Worm (Caenorhabditis elegans) whole organism, mixed stage, embryonic: ENCODE data around the gene act-3.
"Not testable (repeated sequence)": the region's sequence is repeated elsewhere in the genome, so short reads cannot be mapped to it uniquely, and the experiment has no call there.

Experiments used
- M03D4.4 ChIP-seq: sonication (generic microtip); optimal IDR thresholded peaks from 2 replicates; lab custom pipeline; 2017; ENCODE audit warnings: mild to moderate bottlenecking, missing genetic modification characterization, missing compliant biosample characterization
- bed-3 ChIP-seq: fragments of 200-800 bp; sonication (Bioruptor generic); optimal IDR thresholded peaks from 3 replicates; lab custom pipeline; 2018; ENCODE audit warnings: mild to moderate bottlenecking, missing genetic modification characterization, moderate library complexity, missing compliant biosample characterization
- ceh-39 ChIP-seq: fragments of 150-350 bp; optimal IDR thresholded peaks from 2 replicates; lab custom pipeline; 2014; ENCODE audit warnings: missing biosample characterization, missing genetic modification characterization
- ceh-43 ChIP-seq: fragments of 200-800 bp; sonication (Bioruptor generic); optimal IDR thresholded peaks from 2 replicates; lab custom pipeline; 2018; ENCODE audit warnings: mild to moderate bottlenecking, missing genetic modification characterization, moderate library complexity, missing compliant biosample characterization
- ceh-83 ChIP-seq: fragments of 200-800 bp; sonication (Bioruptor generic); optimal IDR thresholded peaks from 2 replicates; lab custom pipeline; 2018; ENCODE audit warnings: mild to moderate bottlenecking, missing genetic modification characterization, missing compliant biosample characterization
- ces-1 ChIP-seq: fragments of 150-350 bp; optimal IDR thresholded peaks from 2 replicates; lab custom pipeline; 2014; ENCODE audit warnings: missing biosample characterization, missing genetic modification reagents, missing genetic modification characterization
- cnd-1 ChIP-seq: fragments of 200-800 bp; sonication (Bioruptor generic); optimal IDR thresholded peaks from 2 replicates; lab custom pipeline; 2018; ENCODE audit warnings: mild to moderate bottlenecking, missing genetic modification characterization, missing compliant biosample characterization
- drap-1 ChIP-seq: fragments of 200-800 bp; sonication (Bioruptor generic); optimal IDR thresholded peaks from 3 replicates; lab custom pipeline; 2018; ENCODE audit warnings: mild to moderate bottlenecking, missing genetic modification characterization, missing compliant biosample characterization
- elt-1 ChIP-seq: sonication (generic microtip); optimal IDR thresholded peaks from 2 replicates; lab custom pipeline; 2017; ENCODE audit warnings: missing genetic modification characterization, mild to moderate bottlenecking, missing compliant biosample characterization, antibody characterized with exemption, moderate library complexity, borderline replicate concordance; ENCODE audit not compliant: insufficient read depth
- elt-3 ChIP-seq: fragments of 150-350 bp; optimal IDR thresholded peaks from 2 replicates; lab custom pipeline; 2014; ENCODE audit warnings: missing biosample characterization, missing genetic modification characterization
- ham-2 ChIP-seq: fragments of 200-800 bp; sonication (Bioruptor generic); optimal IDR thresholded peaks from 2 replicates; lab custom pipeline; 2018; ENCODE audit warnings: mild to moderate bottlenecking, missing genetic modification characterization, missing compliant biosample characterization
- hlh-1 ChIP-seq: fragments of 150-350 bp; optimal IDR thresholded peaks from 2 replicates; lab custom pipeline; 2014; ENCODE audit warnings: missing biosample characterization, missing genetic modification reagents, missing genetic modification characterization
- lin-13 ChIP-seq: fragments of 150-350 bp; optimal IDR thresholded peaks from 2 replicates; lab custom pipeline; 2014; ENCODE audit warnings: missing biosample characterization, missing genetic modification characterization
- lsy-2 ChIP-seq: fragments of 150-350 bp; optimal IDR thresholded peaks from 2 replicates; lab custom pipeline; 2014; ENCODE audit warnings: missing biosample characterization, missing genetic modification characterization
- mab-5 ChIP-seq: fragments of 150-350 bp; optimal IDR thresholded peaks from 2 replicates; lab custom pipeline; 2014; ENCODE audit warnings: missing biosample characterization, missing genetic modification characterization
- mep-1 ChIP-seq: fragments of 150-350 bp; optimal IDR thresholded peaks from 2 replicates; lab custom pipeline; 2017; ENCODE audit warnings: missing biosample characterization, missing genetic modification reagents, missing genetic modification characterization, inconsistent platforms
- mls-2 ChIP-seq: sonication (generic microtip); optimal IDR thresholded peaks from 2 replicates; lab custom pipeline; 2016; ENCODE audit warnings: mild to moderate bottlenecking, missing genetic modification characterization, moderate library complexity, missing compliant biosample characterization
- nhr-12 ChIP-seq: fragments of 150-350 bp; optimal IDR thresholded peaks from 2 replicates; lab custom pipeline; 2014; ENCODE audit warnings: missing biosample characterization, missing genetic modification characterization
- nhr-2 ChIP-seq: fragments of 150-350 bp; optimal IDR thresholded peaks from 2 replicates; lab custom pipeline; 2014; ENCODE audit warnings: missing biosample characterization, missing genetic modification characterization
- nhr-237 ChIP-seq: fragments of 150-350 bp; optimal IDR thresholded peaks from 2 replicates; lab custom pipeline; 2014; ENCODE audit warnings: missing biosample characterization, missing genetic modification characterization
- nhr-28 ChIP-seq: fragments of 150-350 bp; optimal IDR thresholded peaks from 2 replicates; lab custom pipeline; 2014; ENCODE audit warnings: missing biosample characterization, missing genetic modification characterization
- nhr-76 ChIP-seq: sonication (generic microtip); optimal IDR thresholded peaks from 2 replicates; lab custom pipeline; 2017; ENCODE audit warnings: missing biosample characterization, missing genetic modification characterization
- pha-4 ChIP-seq: fragments of 150-350 bp; optimal IDR thresholded peaks from 2 replicates; lab custom pipeline; 2018; ENCODE audit warnings: missing biosample characterization, missing genetic modification reagents, missing genetic modification characterization
- sem-2 ChIP-seq: fragments of 200-800 bp; sonication (Bioruptor generic); optimal IDR thresholded peaks from 2 replicates; lab custom pipeline; 2018; ENCODE audit warnings: mild to moderate bottlenecking, missing genetic modification characterization, missing compliant biosample characterization
- snpc-4 ChIP-seq: fragments of 150-350 bp; optimal IDR thresholded peaks from 2 replicates; lab custom pipeline; 2014; ENCODE audit warnings: missing biosample characterization, missing genetic modification characterization
- sptf-1 ChIP-seq: sonication (generic microtip); optimal IDR thresholded peaks from 2 replicates; lab custom pipeline; 2017; ENCODE audit warnings: mild to moderate bottlenecking, missing genetic modification characterization, moderate library complexity, missing compliant biosample characterization
- tbx-8 ChIP-seq: fragments of 200-800 bp; sonication (Bioruptor generic); optimal IDR thresholded peaks from 2 replicates; lab custom pipeline; 2018; ENCODE audit warnings: mild to moderate bottlenecking, missing genetic modification characterization, moderate library complexity, missing compliant biosample characterization
- unc-120 ChIP-seq: sonication (generic microtip); optimal IDR thresholded peaks from 2 replicates; lab custom pipeline; 2017; ENCODE audit warnings: missing genetic modification characterization, missing compliant biosample characterization; ENCODE audit not compliant: poor library complexity, severe bottlenecking
- unc-39 ChIP-seq: fragments of 150-350 bp; optimal IDR thresholded peaks from 2 replicates; lab custom pipeline; 2014; ENCODE audit warnings: missing biosample characterization, missing genetic modification characterization
- unc-62 ChIP-seq: fragments of 150-350 bp; optimal IDR thresholded peaks from 2 replicates; lab custom pipeline; 2014; ENCODE audit warnings: missing biosample characterization, missing genetic modification reagents, missing genetic modification characterization
- zip-8 ChIP-seq: fragments of 150-350 bp; optimal IDR thresholded peaks from 2 replicates; lab custom pipeline; 2014; ENCODE audit warnings: missing biosample characterization, missing genetic modification characterization
- ztf-11 ChIP-seq: fragments of 150-350 bp; optimal IDR thresholded peaks from 2 replicates; lab custom pipeline; 2014; ENCODE audit warnings: missing biosample characterization, missing genetic modification characterization

The act-3 gene

DNA sequence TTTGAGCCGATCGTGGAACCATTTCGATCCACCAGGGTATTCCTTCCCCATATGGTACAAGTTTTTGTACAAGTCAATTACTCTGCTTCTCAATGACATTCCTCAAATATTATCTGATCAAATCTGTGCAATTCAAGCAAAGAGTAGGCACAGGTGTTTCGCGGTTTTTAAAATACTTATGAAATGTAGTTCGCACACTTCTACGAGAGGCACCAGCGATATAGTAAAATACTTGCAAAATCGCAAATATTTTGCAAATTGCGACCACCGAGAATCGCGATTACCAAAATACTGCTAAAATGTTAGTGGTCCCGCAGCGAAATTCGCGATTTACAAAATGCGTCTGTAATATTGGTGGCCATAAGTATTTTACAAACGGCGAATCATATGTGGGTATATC is 35.3 kb upstream of the act-3 start, which contains the start of gene Y42A5A.5:
TSS of gene Y42A5A.5 (minus strand) at position 101 of the 400 bp plus-strand sequence.
- not testable (repeated sequence) for TF ChIP-seq zip-8; ceh-43 (GFP tag; lab: Kevin White, UChicago); ham-2

DNA sequence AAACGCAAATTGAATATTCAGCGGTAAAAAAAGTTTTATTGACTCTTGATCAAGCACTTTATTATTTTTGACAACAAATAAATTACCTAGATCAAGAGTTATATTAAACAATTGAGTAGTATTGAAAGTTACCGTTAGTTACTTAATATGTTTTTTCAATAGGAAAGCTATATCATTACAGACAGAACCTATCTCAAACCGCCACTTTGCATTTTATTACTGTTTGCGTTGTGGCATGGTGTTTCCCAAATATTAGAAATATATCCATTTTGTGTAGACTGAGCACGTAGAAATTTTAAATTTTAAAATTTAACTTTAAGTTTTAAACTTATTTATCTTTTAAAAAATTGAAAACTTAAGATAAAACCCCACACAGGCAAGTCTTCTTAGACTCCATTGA is 30.1 kb upstream of the act-3 start:
- TF ChIP-seq tbx-8 (GFP tag; lab: Kevin White, UChicago) (no peak), nhr-28 (tag; lab: Kevin White, UChicago) (no peak), M03D4.4 (tag; lab: Kevin White, UChicago) (no peak), lin-13 (tag; lab: Kevin White, UChicago) (no peak), ztf-11 (tag; lab: Kevin White, UChicago) (no peak), elt-1 (no peak), unc-62 (GFP tag; lab: Kevin White, UChicago) (no peak), elt-3 (tag; lab: Kevin White, UChicago) (no peak), sem-2 (GFP tag; lab: Kevin White, UChicago) (no peak), hlh-1 (tag; lab: Kevin White, UChicago) (no peak), nhr-12 (no peak), ceh-83 (GFP tag; lab: Kevin White, UChicago) (no peak), mep-1 (no peak), cnd-1 (no peak), lsy-2 (no peak), ceh-39 (tag; lab: Kevin White, UChicago) (no peak), snpc-4 (tag; lab: Kevin White, UChicago) (no peak), bed-3 (no peak)

DNA sequence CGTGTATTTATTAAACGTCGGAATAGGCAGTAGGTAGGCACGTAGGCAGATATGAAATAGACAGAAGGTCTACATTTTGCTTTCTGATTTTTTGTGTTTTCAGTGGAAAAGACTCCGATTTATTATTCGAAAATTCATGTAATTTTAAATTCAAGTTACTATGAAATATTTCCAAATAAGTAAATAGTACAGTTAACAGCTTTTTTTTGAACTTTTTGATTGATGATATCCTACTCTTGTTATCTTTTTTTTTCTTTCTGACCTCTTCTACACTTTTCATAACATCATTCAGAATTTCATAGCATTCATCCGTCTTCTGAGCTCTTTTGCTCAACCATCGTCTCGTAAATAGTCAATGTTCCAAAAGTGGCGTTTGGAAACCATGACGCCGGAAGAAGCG is 24.3 kb upstream of the act-3 start, which contains the start of gene cdkl-1:
TSS of gene cdkl-1 (plus strand) at position 301 of the 400 bp plus-strand sequence.
- TF ChIP-seq mab-5 (tag; lab: Kevin White, UChicago) (no peak), ceh-43 (GFP tag; lab: Kevin White, UChicago) (no peak), mep-1 (no peak), pha-4 (tag; lab: Kevin White, UChicago) (no peak), ceh-39 (tag; lab: Kevin White, UChicago) (no peak), ceh-83 (GFP tag; lab: Kevin White, UChicago) (no peak), nhr-28 (tag; lab: Kevin White, UChicago) (no peak), unc-120 (tag; lab: Kevin White, UChicago) (no peak), nhr-12 (no peak), lsy-2 (no peak), unc-39 (tag; lab: Kevin White, UChicago) (no peak), ztf-11 (tag; lab: Kevin White, UChicago) (no peak), ces-1 (no peak), nhr-76 (tag; lab: Kevin White, UChicago) (no peak), elt-1 (no peak), sem-2 (GFP tag; lab: Kevin White, UChicago) (no peak), mls-2 (tag; lab: Kevin White, UChicago) (no peak), drap-1 (GFP tag; lab: Kevin White, UChicago) (no peak), sptf-1 (tag; lab: Kevin White, UChicago) (no peak), unc-62 (GFP tag; lab: Kevin White, UChicago) (no peak)

DNA sequence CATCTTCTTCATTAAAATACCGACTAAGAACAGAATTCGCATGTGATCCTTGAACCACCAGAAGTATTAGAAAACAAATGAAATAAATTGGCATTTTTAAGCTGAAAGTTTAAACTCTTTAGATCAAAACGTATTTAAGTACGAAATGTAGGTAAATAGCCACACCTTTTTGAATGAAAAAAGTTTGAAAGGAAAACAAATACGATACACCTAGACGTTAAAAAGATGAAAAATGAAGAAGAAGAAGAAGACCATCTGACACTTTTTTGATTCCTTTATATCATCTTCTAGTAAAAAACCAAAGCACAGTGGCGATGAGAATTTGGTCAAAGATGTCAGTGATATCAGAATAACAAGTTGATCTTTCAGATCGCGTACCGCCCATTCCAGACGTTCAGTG is 21.6 kb upstream of the act-3 start, which contains the start of gene Y42A5A.3:
TSS of gene Y42A5A.3 (minus strand) at position 101 of the 400 bp plus-strand sequence.
- TF ChIP-seq unc-62 (GFP tag; lab: Kevin White, UChicago) (no peak), cnd-1 (no peak), elt-1 (no peak), nhr-237 (tag; lab: Kevin White, UChicago) (no peak), lsy-2 (no peak), tbx-8 (GFP tag; lab: Kevin White, UChicago) (no peak), ceh-39 (tag; lab: Kevin White, UChicago) (no peak), ham-2 (no peak), sptf-1 (tag; lab: Kevin White, UChicago) (no peak), unc-39 (tag; lab: Kevin White, UChicago) (no peak), nhr-2 (tag; lab: Kevin White, UChicago) (no peak), bed-3 (no peak), lin-13 (tag; lab: Kevin White, UChicago) (no peak), mep-1 (no peak), sem-2 (GFP tag; lab: Kevin White, UChicago) (no peak), pha-4 (tag; lab: Kevin White, UChicago) (no peak)
